Worm (Caenorhabditis elegans): ENCODE data around the gene F15D4.4.

F15D4.4 gene

ce11 chrII:13245076-13245475 is 2.2 kb upstream of the F15D4.4 start, which contains the start of gene F15D4.5:
F15D4.5 (plus strand) TSS chrII:13245376.
- TF ChIP-seq vab-15 (tag; optimal IDR thresholded peaks at IDR 0.05): no peak
- no peak for TF ChIP-seq hlh-4 (tag; optimal IDR thresholded peaks at IDR 0.05)
- no peak for TF ChIP-seq isw-1 (GFP tag; IDR thresholded peaks at IDR 0.05)
- TF ChIP-seq egl-27 (tag; optimal IDR thresholded peaks at IDR 0.05): no peak
- no peak for TF ChIP-seq mep-1 (tag; optimal IDR thresholded peaks at IDR 0.05)
- TF ChIP-seq snu-23 (GFP tag; optimal IDR thresholded peaks at IDR 0.05): no peak
- TF ChIP-seq unc-98 (GFP tag; IDR thresholded peaks at IDR 0.05): no peak
- no peak for TF ChIP-seq hlh-17 (GFP tag; optimal IDR thresholded peaks at IDR 0.05; ENCODE audit: borderline replicate concordance)

DNA sequence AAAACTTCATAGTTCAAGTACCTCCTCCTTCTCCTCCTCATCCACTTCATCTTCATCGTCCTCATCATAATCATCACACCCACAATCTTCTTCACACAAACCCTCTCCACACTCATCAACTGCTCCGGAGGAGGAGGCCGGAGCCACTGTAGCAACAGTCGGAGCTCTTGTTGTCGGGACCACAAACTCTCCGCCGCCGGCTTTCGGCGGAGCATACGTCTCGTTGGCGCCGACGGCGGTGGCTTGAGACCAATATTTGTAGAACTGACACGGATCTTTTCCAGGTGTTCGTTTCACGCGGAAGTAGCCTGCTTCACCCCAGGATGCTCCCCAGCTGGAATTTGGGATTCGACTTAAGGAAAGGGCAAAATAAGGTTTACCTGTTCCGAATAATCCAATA is 3.3 kb downstream of the F15D4.4 start:
- no peak for TF ChIP-seq sptf-1 (tag; optimal IDR thresholded peaks at IDR 0.05)

- TF ChIP-seq fkh-4 (tag; optimal IDR thresholded peaks at IDR 0.05; ENCODE audit: borderline replicate concordance): no peak
- TF ChIP-seq elt-2 (tag; optimal IDR thresholded peaks at IDR 0.05): peak; percentile 40
- TF ChIP-seq hlh-17 (GFP tag; optimal IDR thresholded peaks at IDR 0.05; ENCODE audit: borderline replicate concordance): no peak
- TF ChIP-seq aly-2 (tag; optimal IDR thresholded peaks at IDR 0.05): peak; percentile 67
- TF ChIP-seq swsn-7 (tag; optimal IDR thresholded peaks at IDR 0.05): peak; percentile 86
- TF ChIP-seq Y116A8C.19 (tag; optimal IDR thresholded peaks at IDR 0.05; ENCODE audit: borderline replicate concordance): no peak
- TF ChIP-seq dpl-1 (GFP tag; optimal IDR thresholded peaks at IDR 0.05): peak; percentile 91 to 96 (median 96)
- TF ChIP-seq lin-35 (GFP tag; optimal IDR thresholded peaks at IDR 0.05): peak; percentile 93 to 96
- peak in 1 of 2 experiments; percentile 58 for TF ChIP-seq mdl-1 (tag; optimal IDR thresholded peaks at IDR 0.05)
- TF ChIP-seq sox-4 (tag; optimal IDR thresholded peaks at IDR 0.05): peak; percentile 38
- peak; percentile 88 for TF ChIP-seq nhr-20 (tag; optimal IDR thresholded peaks at IDR 0.05)
- peak; percentile 79 for TF ChIP-seq skn-1 (tag; optimal IDR thresholded peaks at IDR 0.05)
- no peak for TF ChIP-seq hlh-4 (tag; optimal IDR thresholded peaks at IDR 0.05)
- TF ChIP-seq lsy-2 (tag; optimal IDR thresholded peaks at IDR 0.05): peak; percentile 87 to 89
- TF ChIP-seq lir-3 (tag; optimal IDR thresholded peaks at IDR 0.05; ENCODE audit: poor library complexity): peak; percentile 64
- peak; percentile 78 for TF ChIP-seq rnt-1 (tag; optimal IDR thresholded peaks at IDR 0.05)
- TF ChIP-seq nhr-47 (tag; optimal IDR thresholded peaks at IDR 0.05): peak; percentile 87
- TF ChIP-seq nhr-85 (tag): peak; percentile 85
- TF ChIP-seq ceh-90 (tag; optimal IDR thresholded peaks at IDR 0.05): peak; percentile 9
- no peak for TF ChIP-seq nhr-28 (tag; optimal IDR thresholded peaks at IDR 0.05)
- no peak for TF ChIP-seq nhr-11 (tag; optimal IDR thresholded peaks at IDR 0.05)
- no peak for TF ChIP-seq pag-3 (tag; optimal IDR thresholded peaks at IDR 0.05; ENCODE audit: borderline replicate concordance, insufficient read depth)
- TF ChIP-seq C04F5.9 (tag; optimal IDR thresholded peaks at IDR 0.05): peak; percentile 45
- peak; percentile 34 for TF ChIP-seq jun-1 (tag; optimal IDR thresholded peaks at IDR 0.05)
- TF ChIP-seq snu-23 (GFP tag; optimal IDR thresholded peaks at IDR 0.05): peak; percentile 88
- TF ChIP-seq C34B4.2 (tag; optimal IDR thresholded peaks at IDR 0.05): no peak
- TF ChIP-seq nhr-19 (GFP tag; conservative IDR thresholded peaks at IDR 0.05): peak; percentile 76
- TF ChIP-seq ama-1 (optimal IDR thresholded peaks at IDR 0.05): no peak
- TF ChIP-seq ztf-4 (tag; optimal IDR thresholded peaks at IDR 0.05): peak; percentile 44
- no peak for TF ChIP-seq nhr-76 (tag; optimal IDR thresholded peaks at IDR 0.05)
- no peak for TF ChIP-seq sptf-1 (tag; optimal IDR thresholded peaks at IDR 0.05)
- TF ChIP-seq unc-86 (tag; optimal IDR thresholded peaks at IDR 0.05): peak; percentile 71
- peak; percentile 50 for TF ChIP-seq fos-1 (tag; optimal IDR thresholded peaks at IDR 0.05)
- no peak for TF ChIP-seq ets-5 (GFP tag; IDR thresholded peaks at IDR 0.05)
- peak; percentile 38 for TF ChIP-seq ceh-8 (GFP tag; optimal IDR thresholded peaks at IDR 0.05)
- TF ChIP-seq C16A3.4 (tag; optimal IDR thresholded peaks at IDR 0.05): peak; percentile 78
- no peak for TF ChIP-seq pqm-1 (tag; optimal IDR thresholded peaks at IDR 0.05)
- TF ChIP-seq tbx-2 (tag; optimal IDR thresholded peaks at IDR 0.05): peak; percentile 86
- no peak for TF ChIP-seq hpl-2 (GFP tag; optimal IDR thresholded peaks at IDR 0.05)
- peak; percentile 3 for TF ChIP-seq nhr-77 (tag; optimal IDR thresholded peaks at IDR 0.05)
- no peak for TF ChIP-seq aha-1 (tag; optimal IDR thresholded peaks at IDR 0.05)
- TF ChIP-seq isw-1 (GFP tag; IDR thresholded peaks at IDR 0.05): peak; percentile 55
- peak; percentile 88 for TF ChIP-seq snpc-4 (tag; optimal IDR thresholded peaks at IDR 0.05)
Observed at ce11 chrII:13237829-13238404, 5.0 kb downstream of the F15D4.4 start, which contains the start of gene romo-1. romo-1 (minus strand) TSS chrII:13237907.
